Worm (Caenorhabditis elegans): ENCODE data around the gene srh-279.

Gene srh-279

DNA sequence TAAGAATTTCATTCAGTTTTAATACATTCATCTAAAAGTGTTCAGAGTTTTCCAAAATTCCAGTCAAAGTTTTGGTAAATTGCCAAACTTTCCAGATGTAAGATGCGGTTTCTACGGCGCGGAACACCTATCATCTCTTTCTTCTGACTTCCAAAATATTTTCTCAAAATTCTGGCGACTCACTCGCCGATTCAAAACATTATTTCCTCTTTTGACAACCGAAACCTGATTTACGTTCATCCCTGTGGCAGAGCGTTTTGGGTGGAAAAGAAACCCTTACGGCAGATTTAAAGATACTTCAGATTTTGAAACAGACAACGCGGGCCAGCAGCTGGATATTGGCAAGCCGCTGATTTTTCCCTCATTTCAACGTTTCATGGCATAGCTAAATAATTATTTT lies 5.8 kb downstream of the srh-279 start, which contains the start of gene F11A5.5:
F11A5.5 (plus strand) TSS at position 301 of the 400 bp plus-strand sequence.
- no peak for TF ChIP-seq ekl-4 (GFP tag; IDR thresholded peaks at IDR 0.05)

- TF ChIP-seq chd-7 (tag; optimal IDR thresholded peaks at IDR 0.05), result no peak
- TF ChIP-seq snpc-1.1 (tag; optimal IDR thresholded peaks at IDR 0.05; ENCODE audit: insufficient read depth), result no peak
- TF ChIP-seq ceh-58 (GFP tag; IDR thresholded peaks at IDR 0.05), result no peak
Observed at ce11 chrV:16201730-16202129, 9.5 kb downstream of the srh-279 start, which contains the start of gene F11A5.17. Gene F11A5.17, plus strand, starts transcription at chrV:16202030.

DNA sequence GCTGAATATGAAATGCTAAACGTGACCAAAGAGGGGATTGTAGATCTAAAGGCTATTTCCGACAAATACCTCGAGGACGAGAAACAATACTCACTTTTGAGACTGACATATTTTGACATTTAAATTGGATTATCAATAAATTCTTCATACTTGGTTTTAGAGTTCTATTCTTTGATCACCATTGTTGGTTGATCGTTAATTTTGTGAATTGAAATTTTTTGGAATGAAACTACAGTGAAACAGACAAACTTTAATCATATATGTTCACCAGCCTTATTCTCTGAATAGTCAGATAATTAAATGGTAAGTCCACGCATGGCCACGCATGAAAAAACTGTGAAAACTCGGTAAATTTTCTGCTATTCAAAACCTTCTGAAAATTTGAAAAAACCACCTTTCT lies 10.4 kb downstream of the srh-279 start, which contains the start of gene F11A5.18:
F11A5.18 (plus strand) TSS at position 301 of the 400 bp plus-strand sequence.
- TF ChIP-seq B0035.1 (tag; optimal IDR thresholded peaks at IDR 0.05) (no peak), snpc-1.3 (tag; optimal IDR thresholded peaks at IDR 0.05; ENCODE audit: insufficient read depth) (no peak), nhr-80 (tag; optimal IDR thresholded peaks at IDR 0.05) (no peak), xnd-1 (tag; optimal IDR thresholded peaks at IDR 0.05) (no peak), F37B4.10 (GFP tag; IDR thresholded peaks at IDR 0.05) (no peak), cebp-2 (GFP tag; IDR thresholded peaks at IDR 0.05) (no peak), madf-10 (tag; optimal IDR thresholded peaks at IDR 0.05) (no peak)

DNA sequence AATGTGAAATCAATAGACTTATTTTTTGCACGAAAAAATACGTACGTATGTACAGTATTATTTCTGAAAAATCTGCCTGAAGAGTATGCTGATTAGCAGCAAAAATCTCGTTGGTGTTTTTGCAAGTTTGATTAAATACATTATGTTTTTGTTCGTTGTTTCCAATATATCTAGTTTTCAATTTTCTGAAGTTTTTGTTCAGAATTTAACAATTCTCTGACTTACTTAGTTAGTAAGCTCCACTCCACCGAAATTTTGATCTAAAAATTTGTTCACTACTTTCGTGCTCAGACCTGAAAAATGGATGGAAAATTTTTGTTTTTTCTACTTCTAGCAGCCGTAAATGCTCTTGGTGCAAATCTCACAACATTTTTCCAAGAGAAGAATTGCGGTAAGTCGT lies 12.7 kb downstream of the srh-279 start, which contains the start of gene irld-26:
irld-26 (plus strand) TSS at position 301 of the 400 bp plus-strand sequence.
- TF ChIP-seq dpff-1 (tag; optimal IDR thresholded peaks at IDR 0.05), result no peak
- no peak for TF ChIP-seq F39B2.1 (GFP tag; IDR thresholded peaks at IDR 0.05)
- TF ChIP-seq mes-4 (tag; optimal IDR thresholded peaks at IDR 0.05), result no peak
- no peak for TF ChIP-seq T26A5.8 (tag; optimal IDR thresholded peaks at IDR 0.05)
- TF ChIP-seq gei-17 (GFP tag; optimal IDR thresholded peaks at IDR 0.05), result no peak
- no peak for TF ChIP-seq ztf-3 (GFP tag; optimal IDR thresholded peaks at IDR 0.05)
- TF ChIP-seq hrde-1 (tag; optimal IDR thresholded peaks at IDR 0.05; ENCODE audit: borderline replicate concordance), result no peak
- no peak for TF ChIP-seq ztf-22 (GFP tag; optimal IDR thresholded peaks at IDR 0.05)
- TF ChIP-seq mcd-1 (GFP tag; IDR thresholded peaks at IDR 0.05), result no peak
- TF ChIP-seq ceh-79 (tag; optimal IDR thresholded peaks at IDR 0.05), result no peak
- TF ChIP-seq Y67H2A.10 (GFP tag; conservative IDR thresholded peaks at IDR 0.05), result no peak
- no peak for TF ChIP-seq bed-2 (GFP tag; IDR thresholded peaks at IDR 0.05)
- TF ChIP-seq B0336.3 (GFP tag; IDR thresholded peaks at IDR 0.05), result no peak
- TF ChIP-seq unc-130 (GFP tag; optimal IDR thresholded peaks at IDR 0.05), result no peak
- no peak for TF ChIP-seq hlh-26 (GFP tag; conservative IDR thresholded peaks at IDR 0.05)
- no peak for TF ChIP-seq Y53F4B.3 (GFP tag; IDR thresholded peaks at IDR 0.05)
- TF ChIP-seq sptf-2 (GFP tag; optimal IDR thresholded peaks at IDR 0.05), result no peak
- TF ChIP-seq akir-1 (GFP tag; optimal IDR thresholded peaks at IDR 0.05), result no peak
- TF ChIP-seq ZK185.1 (tag; optimal IDR thresholded peaks at IDR 0.05; ENCODE audit: poor library complexity, severe bottlenecking), result no peak

- no peak for TF ChIP-seq egl-44 (GFP tag; IDR thresholded peaks at IDR 0.05)
- no peak for TF ChIP-seq aptf-3 (GFP tag; IDR thresholded peaks at IDR 0.05)
- TF ChIP-seq athp-1 (tag; optimal IDR thresholded peaks at IDR 0.05), result no peak
- TF ChIP-seq nhr-179 (tag; optimal IDR thresholded peaks at IDR 0.05), result no peak
- no peak for TF ChIP-seq C17E4.6 (GFP tag; IDR thresholded peaks at IDR 0.05)
- no peak for TF ChIP-seq tbp1 (GFP tag; optimal IDR thresholded peaks at IDR 0.05)
- TF ChIP-seq egl-18 (GFP tag; IDR thresholded peaks at IDR 0.05), result no peak
- TF ChIP-seq F57A8.1 (GFP tag; optimal IDR thresholded peaks at IDR 0.05), result no peak
Observed at ce11 chrV:16209837-16210236, 17.6 kb downstream of the srh-279 start, which contains the start of gene oac-15. Gene oac-15, minus strand, starts transcription at chrV:16209937.
